Fruit fly (Drosophila melanogaster) whole organism, embryonic: ENCODE data around the gene cbt.

Experiments used
- Aef1 ChIP-seq: fragments of 200-800 bp; sonication (Bioruptor generic); IDR thresholded peaks from 3 replicates; pipeline ENCODE4 v1.3.6; 2022; ENCODE audit warnings: missing biosample characterization, missing genetic modification characterization
- CG10462 ChIP-seq: fragments of 200-800 bp; sonication (Bioruptor generic); optimal IDR thresholded peaks from 2 replicates; lab custom pipeline; 2016; ENCODE audit warnings: missing biosample characterization, missing genetic modification characterization
- CG11456 ChIP-seq: fragments of 200-800 bp; sonication (Bioruptor generic); IDR thresholded peaks from 3 replicates; pipeline ENCODE4 v1.3.6; 2022; ENCODE audit warnings: missing biosample characterization, missing genetic modification characterization
- CG11695 ChIP-seq: fragments of 200-800 bp; sonication (Bioruptor generic); IDR thresholded peaks from 3 replicates; pipeline ENCODE4 v1.3.6; 2022; ENCODE audit warnings: missing biosample characterization, missing genetic modification characterization
- CG15011 ChIP-seq: fragments of 200-800 bp; sonication (Bioruptor generic); optimal IDR thresholded peaks from 3 replicates; lab custom pipeline; 2018; ENCODE audit warnings: missing biosample characterization, mild to moderate bottlenecking, missing genetic modification characterization
- CG17829 ChIP-seq: fragments of 200-800 bp; optimal IDR thresholded peaks from 2 replicates; lab custom pipeline; 2019; ENCODE audit warnings: missing biosample characterization, mild to moderate bottlenecking, missing genetic modification characterization, moderate library complexity
- CG2889 ChIP-seq: fragments of 200-800 bp; sonication (Bioruptor generic); IDR thresholded peaks from 3 replicates; pipeline ENCODE4 v1.3.6; 2022; ENCODE audit warnings: missing biosample characterization, missing genetic modification characterization
- CG30020 ChIP-seq: fragments of 200-800 bp; optimal IDR thresholded peaks from 2 replicates; lab custom pipeline; 2019; ENCODE audit warnings: missing biosample characterization, mild to moderate bottlenecking, missing genetic modification characterization, moderate library complexity
- CG31224 ChIP-seq: fragments of 200-800 bp; sonication (Bioruptor generic); IDR thresholded peaks from 2 replicates; pipeline ENCODE4 v1.3.6; 2022; ENCODE audit warnings: missing biosample characterization, missing genetic modification characterization
- CG32532 ChIP-seq: fragments of 200-800 bp; sonication (Bioruptor generic); IDR thresholded peaks from 2 replicates; pipeline ENCODE4 v1.3.6; 2022; ENCODE audit warnings: missing biosample characterization, missing genetic modification characterization
- CG3838 ChIP-seq: fragments of 200-800 bp; sonication (Bioruptor generic); optimal IDR thresholded peaks from 3 replicates; lab custom pipeline; 2016; ENCODE audit warnings: missing biosample characterization, missing genetic modification characterization
- CG4328 ChIP-seq: fragments of 200-800 bp; sonication (Bioruptor generic); optimal IDR thresholded peaks from 3 replicates; lab custom pipeline; 2017; ENCODE audit warnings: missing biosample characterization, missing genetic modification reagents, missing genetic modification characterization
- CG4854 ChIP-seq: fragments of 200-800 bp; sonication (Bioruptor generic); optimal IDR thresholded peaks from 2 replicates; lab custom pipeline; 2016; ENCODE audit warnings: missing biosample characterization, missing genetic modification characterization, inconsistent platforms
- CG7786 ChIP-seq: fragments of 200-800 bp; sonication (Bioruptor generic); optimal IDR thresholded peaks from 2 replicates; lab custom pipeline; 2016; ENCODE audit warnings: missing biosample characterization, missing genetic modification characterization
- CG7928 ChIP-seq: fragments of 200-800 bp; sonication (Bioruptor generic); optimal IDR thresholded peaks from 2 replicates; lab custom pipeline; 2017; ENCODE audit warnings: missing biosample characterization, mild to moderate bottlenecking, missing genetic modification characterization
- CG9817 ChIP-seq: fragments of 200-800 bp; sonication (Bioruptor generic); optimal IDR thresholded peaks from 2 replicates; lab custom pipeline; 2018; ENCODE audit warnings: missing biosample characterization, mild to moderate bottlenecking, missing genetic modification characterization, moderate library complexity
- CrebB ChIP-seq: fragments of 200-800 bp; sonication (Bioruptor generic); optimal IDR thresholded peaks from 3 replicates; lab custom pipeline; 2018; ENCODE audit warnings: missing biosample characterization, mild to moderate bottlenecking, missing genetic modification characterization
- Dbx ChIP-seq: fragments of 200-800 bp; sonication (Bioruptor generic); IDR thresholded peaks from 3 replicates; pipeline ENCODE4 v1.3.6; 2022; ENCODE audit warnings: missing biosample characterization, missing genetic modification characterization
- Dfd ChIP-seq, 2 experiments: fragments of >200 bp; optimal IDR thresholded peaks; 2 replicates each; lab custom pipeline; 2017; ENCODE audit warnings: missing biosample characterization in 2 of 2, missing genetic modification characterization in 2 of 2
- Dp ChIP-seq: fragments of 200-800 bp; sonication (Bioruptor generic); optimal IDR thresholded peaks from 2 replicates; lab custom pipeline; 2018; ENCODE audit warnings: missing biosample characterization, mild to moderate bottlenecking, missing genetic modification characterization, moderate library complexity
- Drgx ChIP-seq: fragments of 200-800 bp; sonication (Bioruptor generic); IDR thresholded peaks from 2 replicates; pipeline ENCODE4 v1.3.6; 2022; ENCODE audit warnings: missing biosample characterization, missing genetic modification characterization
- E2f2 ChIP-seq: fragments of 200-800 bp; sonication (Bioruptor generic); IDR thresholded peaks from 2 replicates; pipeline ENCODE4 v1.3.6; 2022; ENCODE audit warnings: missing biosample characterization, missing genetic modification characterization
- Elba2 ChIP-seq: fragments of 200-800 bp; sonication (Bioruptor generic); optimal IDR thresholded peaks from 3 replicates; lab custom pipeline; 2016; ENCODE audit warnings: missing biosample characterization, missing genetic modification characterization
- Ets65A ChIP-seq: fragments of 200-800 bp; sonication (Bioruptor generic); peaks from one replicate; lab custom pipeline; 2016; ENCODE audit warnings: missing biosample characterization, missing genetic modification characterization
- HLH54F ChIP-seq: fragments of 200-800 bp; sonication (Bioruptor generic); optimal IDR thresholded peaks from 3 replicates; lab custom pipeline; 2016; ENCODE audit warnings: missing biosample characterization, missing genetic modification characterization
- Hmx ChIP-seq: fragments of 200-800 bp; sonication (Bioruptor generic); optimal IDR thresholded peaks from 2 replicates; lab custom pipeline; 2016; ENCODE audit warnings: missing biosample characterization, missing genetic modification characterization
- Lhr ChIP-seq: fragments of 200-800 bp; sonication (Bioruptor generic); optimal IDR thresholded peaks from 3 replicates; lab custom pipeline; 2017; ENCODE audit warnings: mild to moderate bottlenecking, missing biosample characterization, missing genetic modification reagents, missing genetic modification characterization
- Opbp ChIP-seq: fragments of 200-800 bp; sonication (Bioruptor generic); IDR thresholded peaks from 3 replicates; pipeline ENCODE4 v1.3.6; 2022; ENCODE audit warnings: missing biosample characterization, missing genetic modification characterization; ENCODE audit not compliant: partially characterized antibody
- Rfx ChIP-seq: fragments of 200-800 bp; sonication (Bioruptor generic); IDR thresholded peaks from 2 replicates; pipeline ENCODE4 v1.3.6; 2022; ENCODE audit warnings: missing biosample characterization, missing genetic modification characterization
- Spps ChIP-seq: fragments of 200-800 bp; sonication (Bioruptor generic); optimal IDR thresholded peaks from 2 replicates; lab custom pipeline; 2018; ENCODE audit warnings: missing biosample characterization, mild to moderate bottlenecking, missing genetic modification characterization
- Ssrp ChIP-seq: fragments of 200-800 bp; sonication (Bioruptor generic); optimal IDR thresholded peaks from 2 replicates; lab custom pipeline; 2018; ENCODE audit warnings: missing biosample characterization, mild to moderate bottlenecking, missing genetic modification characterization, moderate library complexity
- bbx ChIP-seq: fragments of 200-800 bp; sonication (Bioruptor generic); IDR thresholded peaks from 2 replicates; pipeline ENCODE4 v1.3.6; 2022; ENCODE audit warnings: missing biosample characterization, missing genetic modification characterization; ENCODE audit not compliant: partially characterized antibody
- cwo ChIP-seq: fragments of 200-800 bp; sonication (Bioruptor generic); optimal IDR thresholded peaks from 3 replicates; lab custom pipeline; 2017; ENCODE audit warnings: missing biosample characterization, missing genetic modification characterization, mild to moderate bottlenecking, moderate library complexity, missing genetic modification reagents
- fd64A ChIP-seq: fragments of 200-800 bp; sonication (Bioruptor generic); optimal IDR thresholded peaks from 3 replicates; lab custom pipeline; 2018; ENCODE audit warnings: missing biosample characterization, mild to moderate bottlenecking, missing genetic modification characterization
- gfzf ChIP-seq: fragments of 200-800 bp; sonication (Bioruptor generic); optimal IDR thresholded peaks from 2 replicates; lab custom pipeline; 2016; ENCODE audit warnings: missing biosample characterization, mild to moderate bottlenecking, missing genetic modification characterization, moderate library complexity
- hth ChIP-seq: fragments of >200 bp; optimal IDR thresholded peaks from 2 replicates; lab custom pipeline; 2017; ENCODE audit warnings: inconsistent platforms
- insv ChIP-seq, 2 experiments: fragments of 200-800 bp; sonication (Bioruptor generic); optimal IDR thresholded peaks; 3 replicates each; lab custom pipeline; 2016 to 2018; ENCODE audit warnings: missing biosample characterization in 2 of 2, missing genetic modification characterization in 2 of 2
- jigr1 ChIP-seq: fragments of 200-800 bp; sonication (Bioruptor generic); IDR thresholded peaks from 3 replicates; pipeline ENCODE4 v1.3.6; 2022; ENCODE audit warnings: missing biosample characterization, missing genetic modification characterization
- luna ChIP-seq: fragments of 200-800 bp; sonication (Bioruptor generic); optimal IDR thresholded peaks from 2 replicates; lab custom pipeline; 2016; ENCODE audit warnings: missing biosample characterization, missing genetic modification characterization
- nom ChIP-seq: fragments of 200-800 bp; sonication (Bioruptor generic); optimal IDR thresholded peaks from 2 replicates; lab custom pipeline; 2017; ENCODE audit warnings: missing biosample characterization, missing genetic modification characterization, mild to moderate bottlenecking, moderate library complexity, missing genetic modification reagents
- otp ChIP-seq: fragments of 200-800 bp; sonication (Bioruptor generic); IDR thresholded peaks from 3 replicates; pipeline ENCODE4, ENCODE4 v1.3.6; 2022; ENCODE audit warnings: missing biosample characterization, missing genetic modification characterization
- pan ChIP-seq, 4 experiments: fragments of >200 bp in 3 of 4; fragments of 200-800 bp in 1 of 4; sonication (Bioruptor generic) in 1 of 4; optimal IDR thresholded peaks in 3 of 4; IDR thresholded peaks in 1 of 4; 2 replicates each; pipeline versions ENCODE4 v1.3.6 to Lab custom; 2017 to 2022; ENCODE audit warnings: missing biosample characterization in 2 of 4, missing genetic modification characterization in 2 of 4, mixed read lengths in 1 of 4
- salm ChIP-seq: fragments of 200-800 bp; sonication (Bioruptor generic); optimal IDR thresholded peaks from 2 replicates; lab custom pipeline; 2018; ENCODE audit warnings: missing biosample characterization, mild to moderate bottlenecking, missing genetic modification characterization
- schlank ChIP-seq: fragments of 200-800 bp; sonication (Bioruptor generic); optimal IDR thresholded peaks from 2 replicates; lab custom pipeline; 2018; ENCODE audit warnings: missing biosample characterization, mild to moderate bottlenecking, missing genetic modification characterization
- ttk ChIP-seq: fragments of 200-800 bp; sonication (Bioruptor generic); IDR thresholded peaks from 2 replicates; pipeline ENCODE4 v2.1.2; 2022; ENCODE audit warnings: missing biosample characterization, missing genetic modification characterization
- vnd ChIP-seq: fragments of 200-800 bp; sonication (Bioruptor generic); IDR thresholded peaks from 3 replicates; pipeline ENCODE4 v1.3.6; 2022; ENCODE audit warnings: missing biosample characterization, missing genetic modification characterization; ENCODE audit not compliant: partially characterized antibody
- zf30C ChIP-seq: fragments of 200-800 bp; sonication (Bioruptor generic); optimal IDR thresholded peaks from 3 replicates; lab custom pipeline; 2018; ENCODE audit warnings: missing biosample characterization, mild to moderate bottlenecking, missing genetic modification characterization

Gene cbt

DNA sequence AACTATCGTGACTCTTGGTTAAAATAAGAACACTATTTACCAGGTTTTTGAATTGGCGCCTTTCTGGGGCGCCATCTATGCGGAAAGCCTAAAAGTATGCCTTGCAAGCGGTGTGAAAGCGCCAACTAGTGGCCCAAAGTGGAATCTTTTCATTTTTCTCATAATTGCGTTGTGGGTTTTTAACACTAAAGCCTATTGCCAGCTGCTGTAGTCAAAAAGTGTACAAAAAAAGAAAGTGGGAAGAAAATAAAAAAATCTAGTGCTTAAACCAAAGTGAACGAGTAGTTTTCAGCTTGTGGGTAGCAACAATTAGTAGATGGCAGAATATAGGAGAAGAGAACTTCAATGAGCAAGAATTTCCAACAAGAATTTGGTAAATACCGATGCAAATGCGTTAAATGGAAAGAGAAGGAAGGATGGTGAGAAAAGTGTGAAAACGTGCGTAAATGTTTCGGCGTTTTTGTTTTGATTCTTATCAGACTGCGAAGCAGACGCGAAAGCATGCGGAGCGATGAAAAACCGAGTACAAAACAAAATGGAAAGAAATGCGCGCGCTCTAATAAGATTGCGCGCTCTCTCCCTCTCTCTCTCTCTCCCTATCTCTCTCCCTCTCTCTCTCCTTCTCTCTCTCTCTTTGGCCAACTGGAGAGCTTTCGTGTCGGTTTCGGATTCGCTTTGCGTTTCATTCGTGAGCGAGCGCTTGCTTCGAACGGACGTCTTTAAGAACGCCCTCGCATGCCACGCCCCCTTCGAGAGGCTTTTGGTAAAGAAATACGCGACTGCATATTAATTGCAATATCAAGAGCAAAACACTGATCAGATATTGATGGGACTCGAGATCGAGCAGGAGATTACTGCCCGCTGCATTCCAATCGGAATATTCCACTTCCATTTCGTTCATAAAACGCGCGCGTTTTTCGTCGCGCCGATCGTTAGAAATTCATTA lies 10.9 kb upstream of the cbt start (continued):
- TF ChIP-seq Spps (peak; percentile 18), CG15011 (no peak), CG10462 (GFP tag; lab: Kevin White, UChicago) (no peak), Ets65A (peak; percentile 96), pan (optimal IDR thresholded peaks at IDR 0.05; lab: Kevin White, UChicago) (no peak), pan (GFP tag; optimal IDR thresholded peaks at IDR 0.05 in 1 of 2, IDR thresholded peaks at IDR 0.05 in 1 of 2) (peak in 1 of 2 experiments; percentile 68), CG2889 (GFP tag; lab: Robert Waterston, UW) (0 out of 3 replicates have a peak, but pooled peaks have one; percentile 16), luna (GFP tag; lab: Kevin White, UChicago) (peak; percentile 31), CG32532 (GFP tag; lab: Robert Waterston, UW) (peak; percentile 91), CG7786 (GFP tag; lab: Kevin White, UChicago) (peak; percentile 70), zf30C (GFP tag; lab: Kevin White, UChicago) (no peak), CG3838 (GFP tag; lab: Kevin White, UChicago) (peak; percentile 37), CG4328 (GFP tag; lab: Kevin White, UChicago) (no peak), Rfx (GFP tag; lab: Robert Waterston, UW) (peak; percentile 91), Elba2 (GFP tag; lab: Kevin White, UChicago) (peak; percentile 10), Dfd (GFP tag; optimal IDR thresholded peaks at IDR 0.05; lab: Kevin White, UChicago) (no peak), CrebB (tag; lab: Kevin White, UChicago) (peak; percentile 25), Dbx (peak; percentile 93), Ssrp (tag; lab: Kevin White, UChicago) (peak; percentile 37), schlank (tag; lab: Kevin White, UChicago) (peak; percentile 59), ttk (GFP tag; lab: Robert Waterston, UW) (peak; percentile 40; the same call in 1 of the 2 replicates), gfzf (peak; percentile 98), CG30020 (tag; lab: Kevin White, UChicago) (peak; percentile 34), cwo (GFP tag; lab: Kevin White, UChicago) (peak; percentile 84), Hmx (GFP tag; lab: Kevin White, UChicago) (no peak), fd64A (GFP tag; lab: Kevin White, UChicago) (peak; percentile 8), HLH54F (GFP tag; lab: Kevin White, UChicago) (peak; percentile 82), CG9817 (peak; percentile 59), Aef1 (GFP tag; lab: Robert Waterston, UW) (peak; percentile 70), Lhr (GFP tag; lab: Kevin White, UChicago) (peak; percentile 97), hth (lab: Kevin White, UChicago) (no peak), Opbp (GFP tag; lab: Robert Waterston, UW) (peak; percentile 73; the same call in 2 of the 3 replicates), CG4854 (peak; percentile 32), E2f2 (GFP tag; lab: Robert Waterston, UW) (peak; percentile 100), Dp (GFP tag; lab: Kevin White, UChicago) (peak; percentile 100), vnd (0 out of 3 replicates have a peak, but pooled peaks have one; percentile 27), CG11695 (peak; percentile 31; the same call in 1 of the 3 replicates), CG17829 (tag; lab: Kevin White, UChicago) (peak; percentile 61), otp (GFP tag; lab: Robert Waterston, UW) (peak; percentile 72), salm (tag; lab: Kevin White, UChicago) (peak; percentile 47), insv (GFP tag; optimal IDR thresholded peaks at IDR 0.05; lab: Kevin White, UChicago) (peak; percentile 86 to 96), jigr1 (GFP tag; lab: Robert Waterston, UW) (no peak), bbx (peak; percentile 62; the same call in 1 of the 2 replicates), nom (GFP tag; lab: Kevin White, UChicago) (peak; percentile 88), CG7928 (GFP tag; lab: Kevin White, UChicago) (peak; percentile 16), Drgx (GFP tag; lab: Robert Waterston, UW) (peak; percentile 38; the same call in 1 of the 2 replicates), CG11456 (GFP tag; lab: Robert Waterston, UW) (peak; percentile 94), CG31224 (GFP tag; lab: Robert Waterston, UW) (no peak)
